Worm (Caenorhabditis elegans): Measurements from ENCODE around the gene hrg-3.

ce11 chrV:9706592-9706991, 49.7 kb upstream of the hrg-3 start:
- no peak for TF ChIP-seq flt-1 (GFP tag; IDR thresholded peaks at IDR 0.05)
- no peak for TF ChIP-seq ama-1 (optimal IDR thresholded peaks at IDR 0.05)
- no peak for TF ChIP-seq ets-7 (tag; optimal IDR thresholded peaks at IDR 0.05)
- TF ChIP-seq aly-1 (tag; optimal IDR thresholded peaks at IDR 0.05) = no peak
- no peak for TF ChIP-seq ceh-36 (tag; optimal IDR thresholded peaks at IDR 0.05)
- no peak for TF ChIP-seq tra-4 (tag; optimal IDR thresholded peaks at IDR 0.05)
- no peak for TF ChIP-seq B0310.2 (tag; optimal IDR thresholded peaks at IDR 0.05)
- no peak for TF ChIP-seq hmbx-1 (tag; optimal IDR thresholded peaks at IDR 0.05)
- no peak for TF ChIP-seq tbx-37 (GFP tag; conservative IDR thresholded peaks at IDR 0.05)
- no peak for TF ChIP-seq hmg-4 (GFP tag; optimal IDR thresholded peaks at IDR 0.05)
- no peak for TF ChIP-seq sea-1 (GFP tag; conservative IDR thresholded peaks at IDR 0.05)
- TF ChIP-seq ceh-13 (GFP tag; optimal IDR thresholded peaks at IDR 0.05) = no peak
- no peak for TF ChIP-seq hnd-1 (tag; optimal IDR thresholded peaks at IDR 0.05)
- TF ChIP-seq scrt-1 (GFP tag; IDR thresholded peaks at IDR 0.05) = no peak

Measured in whole organism, early embryonic.